Worm (Caenorhabditis elegans) whole organism, midembryonic: Measurements from ENCODE around the gene tbc-16.

Experiments
- flt-1 ChIP-seq: fragments of 200-800 bp; sonication (Bioruptor generic); IDR thresholded peaks from 2 replicates; pipeline ENCODE4 v1.3.6; 2022; ENCODE audit warnings: missing genetic modification characterization, missing compliant biosample characterization
- ztf-29 ChIP-seq: fragments of 200-800 bp; sonication (Bioruptor generic); IDR thresholded peaks from 2 replicates; pipeline ENCODE4 v1.3.6; 2022; ENCODE audit warnings: missing genetic modification reagents, missing genetic modification characterization, missing compliant biosample characterization

DNA sequence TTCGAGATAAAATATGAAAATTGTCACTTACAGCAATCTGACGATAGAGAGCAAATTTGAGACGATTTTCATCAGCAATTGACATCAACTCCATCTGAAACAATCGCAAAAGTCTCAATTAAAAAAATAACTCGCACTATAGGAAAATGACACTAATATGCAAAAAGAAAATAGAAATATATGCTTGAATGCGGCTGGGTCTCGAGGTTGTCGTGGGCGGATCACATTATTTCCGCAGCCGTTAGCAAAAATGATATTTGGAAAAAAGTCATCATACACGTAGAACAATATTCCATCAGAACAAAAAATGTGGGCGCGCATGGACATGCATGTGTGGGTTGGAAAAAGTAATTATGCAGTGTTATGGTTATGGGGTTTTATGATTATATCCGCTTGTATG lies 20.1 kb downstream of the tbc-16 start, which contains the start of gene Y23B4A.1:
- TF ChIP-seq flt-1 (GFP tag; lab: Robert Waterston, UW) (no peak), ztf-29 (no peak)
